Worm (Caenorhabditis elegans): ENCODE measurements around the gene C08B6.11.

The C08B6.11 gene

ce11 chrV:10078244-10078643, 29.2 kb upstream of the C08B6.11 start, which contains the start of gene R04B5.1:
R04B5.1 (minus strand) TSS chrV:10078344.
- TF ChIP-seq ref-1 (GFP tag; conservative IDR thresholded peaks at IDR 0.05), result no peak
- no peak for TF ChIP-seq T22C8.4 (GFP tag; IDR thresholded peaks at IDR 0.05)
- no peak for TF ChIP-seq cog-1 (tag; optimal IDR thresholded peaks at IDR 0.05)
- TF ChIP-seq med-1 (GFP tag; optimal IDR thresholded peaks at IDR 0.05; ENCODE audit: insufficient read depth), result no peak

ce11 chrV:10080905-10081304, 26.5 kb upstream of the C08B6.11 start:
- TF ChIP-seq ztf-23 (GFP tag; IDR thresholded peaks at IDR 0.05) (no peak), ref-1 (GFP tag; conservative IDR thresholded peaks at IDR 0.05) (no peak), T22C8.4 (GFP tag; IDR thresholded peaks at IDR 0.05) (no peak), tab-1 (GFP tag; IDR thresholded peaks at IDR 0.05) (no peak)

ce11 chrV:10081636-10082035, 25.8 kb upstream of the C08B6.11 start, which contains the start of gene nhr-205:
nhr-205 (minus strand) TSS chrV:10081776.
- TF ChIP-seq ztf-29 (GFP tag; IDR thresholded peaks at IDR 0.05) (no peak), tab-1 (GFP tag; IDR thresholded peaks at IDR 0.05) (no peak), klf-2 (GFP tag; conservative IDR thresholded peaks at IDR 0.05) (no peak), T22C8.4 (GFP tag; IDR thresholded peaks at IDR 0.05) (no peak), ref-1 (GFP tag; conservative IDR thresholded peaks at IDR 0.05) (no peak), cog-1 (tag; optimal IDR thresholded peaks at IDR 0.05) (no peak), flt-1 (GFP tag; IDR thresholded peaks at IDR 0.05) (no peak), ztf-23 (GFP tag; IDR thresholded peaks at IDR 0.05) (no peak), med-1 (GFP tag; optimal IDR thresholded peaks at IDR 0.05; ENCODE audit: insufficient read depth) (no peak)

- TF ChIP-seq ztf-23 (GFP tag; IDR thresholded peaks at IDR 0.05) (no peak), T22C8.4 (GFP tag; IDR thresholded peaks at IDR 0.05) (no peak), klf-2 (GFP tag; conservative IDR thresholded peaks at IDR 0.05) (no peak), flt-1 (GFP tag; IDR thresholded peaks at IDR 0.05) (no peak), cog-1 (tag; optimal IDR thresholded peaks at IDR 0.05) (no peak), ztf-29 (GFP tag; IDR thresholded peaks at IDR 0.05) (no peak), ref-1 (GFP tag; conservative IDR thresholded peaks at IDR 0.05) (no peak), med-1 (GFP tag; optimal IDR thresholded peaks at IDR 0.05; ENCODE audit: insufficient read depth) (no peak)
Measured at ce11 chrV:10083999-10084468, 23.4 kb upstream of the C08B6.11 start, which contains the start of gene nhr-12. nhr-12 (minus strand) TSS chrV:10084049.

- no peak for TF ChIP-seq tab-1 (GFP tag; IDR thresholded peaks at IDR 0.05)
- TF ChIP-seq T22C8.4 (GFP tag; IDR thresholded peaks at IDR 0.05), result no peak
- TF ChIP-seq med-1 (GFP tag; optimal IDR thresholded peaks at IDR 0.05; ENCODE audit: insufficient read depth), result no peak
- TF ChIP-seq klf-2 (GFP tag; conservative IDR thresholded peaks at IDR 0.05), result no peak
- TF ChIP-seq ztf-29 (GFP tag; IDR thresholded peaks at IDR 0.05), result no peak
- no peak for TF ChIP-seq cog-1 (tag; optimal IDR thresholded peaks at IDR 0.05)
- TF ChIP-seq ref-1 (GFP tag; conservative IDR thresholded peaks at IDR 0.05), result no peak
- no peak for TF ChIP-seq ztf-23 (GFP tag; IDR thresholded peaks at IDR 0.05)
- no peak for TF ChIP-seq flt-1 (GFP tag; IDR thresholded peaks at IDR 0.05)
Measured at ce11 chrV:10084864-10085263, 22.5 kb upstream of the C08B6.11 start, which contains the start of gene R04B5.6. R04B5.6 (plus strand) TSS chrV:10085164.

- TF ChIP-seq ztf-29 (GFP tag; IDR thresholded peaks at IDR 0.05) (no peak), med-1 (GFP tag; optimal IDR thresholded peaks at IDR 0.05; ENCODE audit: insufficient read depth) (no peak), ztf-23 (GFP tag; IDR thresholded peaks at IDR 0.05) (no peak), tab-1 (GFP tag; IDR thresholded peaks at IDR 0.05) (no peak), T22C8.4 (GFP tag; IDR thresholded peaks at IDR 0.05) (no peak), ref-1 (GFP tag; conservative IDR thresholded peaks at IDR 0.05) (no peak), cog-1 (tag; optimal IDR thresholded peaks at IDR 0.05) (no peak), flt-1 (GFP tag; IDR thresholded peaks at IDR 0.05) (no peak), klf-2 (GFP tag; conservative IDR thresholded peaks at IDR 0.05) (no peak)
Measured at ce11 chrV:10086141-10086540, 21.3 kb upstream of the C08B6.11 start.

ce11 chrV:10087103-10087502, 20.3 kb upstream of the C08B6.11 start, which contains the start of gene R04B5.5:
R04B5.5 (plus strand) TSS chrV:10087480.
- TF ChIP-seq flt-1 (GFP tag; IDR thresholded peaks at IDR 0.05) (no peak), med-1 (GFP tag; optimal IDR thresholded peaks at IDR 0.05; ENCODE audit: insufficient read depth) (no peak), cog-1 (tag; optimal IDR thresholded peaks at IDR 0.05) (no peak)

- TF ChIP-seq med-1 (GFP tag; optimal IDR thresholded peaks at IDR 0.05; ENCODE audit: insufficient read depth) (no peak), T22C8.4 (GFP tag; IDR thresholded peaks at IDR 0.05) (no peak), ref-1 (GFP tag; conservative IDR thresholded peaks at IDR 0.05) (no peak), klf-2 (GFP tag; conservative IDR thresholded peaks at IDR 0.05) (no peak), tab-1 (GFP tag; IDR thresholded peaks at IDR 0.05) (no peak), ztf-29 (GFP tag; IDR thresholded peaks at IDR 0.05) (no peak), flt-1 (GFP tag; IDR thresholded peaks at IDR 0.05) (no peak), cog-1 (tag; optimal IDR thresholded peaks at IDR 0.05) (no peak), ztf-23 (GFP tag; IDR thresholded peaks at IDR 0.05) (no peak)
Measured at ce11 chrV:10090461-10090860, 16.9 kb upstream of the C08B6.11 start, which contains the start of gene R04B5.7. R04B5.7 (minus strand) TSS chrV:10090561.

- TF ChIP-seq ref-1 (GFP tag; conservative IDR thresholded peaks at IDR 0.05) (no peak), ztf-29 (GFP tag; IDR thresholded peaks at IDR 0.05) (no peak), T22C8.4 (GFP tag; IDR thresholded peaks at IDR 0.05) (no peak), ztf-23 (GFP tag; IDR thresholded peaks at IDR 0.05) (no peak), med-1 (GFP tag; optimal IDR thresholded peaks at IDR 0.05; ENCODE audit: insufficient read depth) (no peak), tab-1 (GFP tag; IDR thresholded peaks at IDR 0.05) (no peak), cog-1 (tag; optimal IDR thresholded peaks at IDR 0.05) (no peak), flt-1 (GFP tag; IDR thresholded peaks at IDR 0.05) (no peak)
Measured at ce11 chrV:10091152-10091551, 16.3 kb upstream of the C08B6.11 start, which contains the start of gene R04B5.11. R04B5.11 (minus strand) TSS chrV:10091252.

ce11 chrV:10094374-10094773, 13.0 kb upstream of the C08B6.11 start, which contains the start of gene srd-49:
srd-49 (plus strand) TSS chrV:10094674.
- TF ChIP-seq cog-1 (tag; optimal IDR thresholded peaks at IDR 0.05), result no peak
- TF ChIP-seq flt-1 (GFP tag; IDR thresholded peaks at IDR 0.05), result no peak
- no peak for TF ChIP-seq ztf-29 (GFP tag; IDR thresholded peaks at IDR 0.05)
- no peak for TF ChIP-seq ref-1 (GFP tag; conservative IDR thresholded peaks at IDR 0.05)
- no peak for TF ChIP-seq T22C8.4 (GFP tag; IDR thresholded peaks at IDR 0.05)
- no peak for TF ChIP-seq ztf-23 (GFP tag; IDR thresholded peaks at IDR 0.05)
- TF ChIP-seq tab-1 (GFP tag; IDR thresholded peaks at IDR 0.05), result no peak
- no peak for TF ChIP-seq med-1 (GFP tag; optimal IDR thresholded peaks at IDR 0.05; ENCODE audit: insufficient read depth)
- TF ChIP-seq klf-2 (GFP tag; conservative IDR thresholded peaks at IDR 0.05), result no peak
